Worm (Caenorhabditis elegans) whole organism, L4 larva: Measurements from ENCODE around the gene dgtr-1.

Source experiments
- nhr-11 ChIP-seq: fragments of 150-350 bp; optimal IDR thresholded peaks from 2 replicates; lab custom pipeline; 2014; ENCODE audit warnings: missing biosample characterization, missing genetic modification characterization

Gene dgtr-1

ce11 chrV:6546450-6547171, 49.7 kb downstream of the dgtr-1 start, which contains the start of gene dre-1 (continued):
- no peak for TF ChIP-seq nhr-11 (tag; lab: Kevin White, UChicago)
